Fruit fly (Drosophila melanogaster) Kc167 (cell line): Measurements from ENCODE around the gene P5cr.

Experiments used
- Myc ChIP-seq: fragments of >200 bp; optimal IDR thresholded peaks from 2 replicates; lab custom pipeline; 2017; ENCODE audit warnings: missing external identifiers
- h ChIP-seq: fragments of >200 bp; optimal IDR thresholded peaks from 3 replicates; lab custom pipeline; 2018; ENCODE audit warnings: missing external identifiers
- insv ChIP-seq: fragments of >200 bp; optimal IDR thresholded peaks from 3 replicates; lab custom pipeline; 2018; ENCODE audit warnings: missing external identifiers
- psq ChIP-seq: fragments of >200 bp; optimal IDR thresholded peaks from 2 replicates; lab custom pipeline; 2017; ENCODE audit warnings: missing external identifiers

DNA sequence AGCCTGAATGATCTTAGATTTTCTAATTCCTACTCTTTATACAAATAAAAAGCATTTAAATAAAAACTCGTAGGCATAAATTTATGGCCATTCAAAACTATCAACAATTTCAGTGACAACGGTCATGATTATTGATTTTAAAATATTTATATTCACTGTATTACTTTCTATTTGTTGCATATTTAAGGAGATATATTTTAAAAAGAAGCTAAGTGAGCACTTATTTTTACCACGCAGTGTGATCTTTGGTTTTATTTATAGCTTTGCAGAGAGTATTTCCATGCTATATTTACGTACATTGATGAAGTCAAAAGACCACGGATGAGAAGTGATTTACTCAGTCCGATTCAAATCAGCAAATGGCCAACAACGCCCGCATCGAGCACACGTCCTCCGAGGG, 4.0 kb upstream of the P5cr start, which contains the start of gene CG14285:
- TF ChIP-seq psq (no peak), Myc (lab: Kevin White, UChicago) (no peak), insv (lab: Kevin White, UChicago) (no peak), h (lab: Kevin White, UChicago) (no peak)
